Worm (Caenorhabditis elegans) whole organism, L1 larva: ENCODE results near the gene C05B5.5.

ENCODE experiments used
- aly-2 ChIP-seq: fragments of 150-350 bp; optimal IDR thresholded peaks from 2 replicates; lab custom pipeline; 2014; ENCODE audit warnings: missing biosample characterization, missing genetic modification characterization
- ama-1 ChIP-seq: fragments of 150-350 bp; optimal IDR thresholded peaks from 2 replicates; lab custom pipeline; 2014
- efl-1 ChIP-seq, 4 experiments: fragments of 150-350 bp; optimal IDR thresholded peaks in 3 of 4; peaks in 1 of 4; 1 replicate in 1 of 4; 2 replicates in 3 of 4; lab custom pipeline; 2014; ENCODE audit warnings: missing biosample characterization in 2 of 4, missing genetic modification characterization in 2 of 4, missing genetic modification reagents in 2 of 4
- fkh-8 ChIP-seq: sonication (generic microtip); optimal IDR thresholded peaks from 2 replicates; lab custom pipeline; 2016; ENCODE audit warnings: mild to moderate bottlenecking, missing genetic modification characterization, missing compliant biosample characterization
- lin-13 ChIP-seq: fragments of 150-350 bp; optimal IDR thresholded peaks from 2 replicates; lab custom pipeline; 2014; ENCODE audit warnings: missing biosample characterization, missing genetic modification reagents, missing genetic modification characterization
- mdl-1 ChIP-seq, 2 experiments: fragments of 150-350 bp; optimal IDR thresholded peaks; 2 replicates each; lab custom pipeline; 2014 to 2017; ENCODE audit warnings: missing biosample characterization in 2 of 2, missing genetic modification characterization in 2 of 2, inconsistent platforms in 1 of 2
- nhr-237 ChIP-seq: fragments of 150-350 bp; optimal IDR thresholded peaks from 2 replicates; lab custom pipeline; 2014; ENCODE audit warnings: missing biosample characterization, missing genetic modification characterization
- nhr-71 ChIP-seq: sonication (generic microtip); optimal IDR thresholded peaks from 2 replicates; lab custom pipeline; 2016; ENCODE audit warnings: mild to moderate bottlenecking, missing genetic modification characterization, moderate library complexity, missing compliant biosample characterization
- skn-1 ChIP-seq: fragments of 150-350 bp; optimal IDR thresholded peaks from 2 replicates; lab custom pipeline; 2014; ENCODE audit warnings: missing biosample characterization, missing genetic modification characterization
- tbx-2 ChIP-seq: sonication (generic microtip); optimal IDR thresholded peaks from 2 replicates; lab custom pipeline; 2016; ENCODE audit warnings: missing genetic modification characterization, missing compliant biosample characterization

DNA sequence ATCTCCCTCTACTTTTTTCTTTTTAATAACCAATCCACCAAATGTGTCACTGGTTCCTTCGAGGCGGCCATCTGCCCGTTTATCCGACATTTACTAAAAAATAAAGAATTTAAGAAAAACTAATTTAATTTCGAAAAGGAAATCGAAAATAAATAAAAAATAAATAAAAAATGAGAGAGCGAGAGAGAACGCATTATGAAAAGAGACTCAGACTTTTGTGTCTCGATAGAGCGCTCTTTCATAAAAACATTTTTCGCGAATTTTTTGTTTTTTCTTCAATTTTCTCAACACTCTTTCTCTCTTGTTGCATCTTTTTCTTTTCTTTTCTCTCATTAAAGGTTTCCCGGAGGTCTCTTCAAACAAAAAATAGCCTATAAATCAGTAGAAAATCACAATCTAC, 45.0 kb upstream of the C05B5.5 start, which contains the start of gene mog-1:
- TF ChIP-seq nhr-71 (tag; lab: Kevin White, UChicago) (no peak), skn-1 (tag; lab: Kevin White, UChicago) (peak; percentile 18), tbx-2 (tag; lab: Kevin White, UChicago) (no peak), efl-1 (optimal IDR thresholded peaks at IDR 0.05; lab: Kevin White, UChicago) (peak; percentile 7 to 19), efl-1 (GFP tag; optimal IDR thresholded peaks at IDR 0.05 in 1 of 2; lab: Kevin White, UChicago) (peak; percentile 43 to 51), ama-1 (lab: Kevin White, UChicago) (no peak), nhr-237 (no peak), lin-13 (no peak), fkh-8 (tag; lab: Kevin White, UChicago) (no peak), mdl-1 (tag; optimal IDR thresholded peaks at IDR 0.05; lab: Kevin White, UChicago) (no peak), aly-2 (no peak)
